ENCODE assay signal across 2 worm cellular contexts in genomic region chrV:176870-177467, ce11.
TF ChIP-seq lines count a peak whose summit lies in the region.

Gene cul-3 (plus strand): TSS chrV:177417.

TF ChIP-seq in whole organism, L1 larva, 84 proteins besides CTCF, POLR2A, EP300 and RAD21 (continued from another document):
- TF ChIP-seq ceh-88 (GFP tag; IDR thresholded peaks at IDR 0.05; lab: Robert Waterston, UW) (no peak), pqm-1 (tag; optimal IDR thresholded peaks at IDR 0.05; lab: Kevin White, UChicago) (no peak), irx-1 (tag; optimal IDR thresholded peaks at IDR 0.05; lab: Kevin White, UChicago) (peak; percentile 72), unc-130 (tag; optimal IDR thresholded peaks at IDR 0.05; lab: Kevin White, UChicago) (peak; percentile 52), unc-86 (tag; optimal IDR thresholded peaks at IDR 0.05; lab: Kevin White, UChicago) (peak; percentile 66), skn-1 (tag; optimal IDR thresholded peaks at IDR 0.05; lab: Kevin White, UChicago) (peak; percentile 64), fkh-8 (tag; optimal IDR thresholded peaks at IDR 0.05; lab: Kevin White, UChicago) (peak; percentile 47), nhr-71 (tag; optimal IDR thresholded peaks at IDR 0.05; lab: Kevin White, UChicago) (peak; percentile 85), dsc-1 (tag; optimal IDR thresholded peaks at IDR 0.05; lab: Kevin White, UChicago) (peak; percentile 71), tbx-2 (tag; optimal IDR thresholded peaks at IDR 0.05; lab: Kevin White, UChicago) (peak; percentile 78), nhr-47 (tag; optimal IDR thresholded peaks at IDR 0.05; lab: Kevin White, UChicago) (peak; percentile 87), nhr-90 (tag; optimal IDR thresholded peaks at IDR 0.05; lab: Kevin White, UChicago; ENCODE audit: poor library complexity) (peak; percentile 71), efl-3 (GFP tag; optimal IDR thresholded peaks at IDR 0.05; lab: Kevin White, UChicago) (no peak), sup-37 (GFP tag; optimal IDR thresholded peaks at IDR 0.05; lab: Kevin White, UChicago) (no peak), jun-1 (tag; optimal IDR thresholded peaks at IDR 0.05; lab: Kevin White, UChicago) (peak; percentile 31), nhr-77 (tag; optimal IDR thresholded peaks at IDR 0.05; lab: Kevin White, UChicago) (peak; percentile 32), ztf-11 (tag; optimal IDR thresholded peaks at IDR 0.05; lab: Kevin White, UChicago) (peak in 1 of 2 experiments; percentile 11), fos-1 (tag; optimal IDR thresholded peaks at IDR 0.05; lab: Kevin White, UChicago) (no peak), ceh-90 (tag; optimal IDR thresholded peaks at IDR 0.05; lab: Kevin White, UChicago) (no peak), snpc-4 (tag; optimal IDR thresholded peaks at IDR 0.05; lab: Kevin White, UChicago) (peak; percentile 57), isw-1 (GFP tag; IDR thresholded peaks at IDR 0.05; lab: Robert Waterston, UW) (peak; percentile 52), C16A3.4 (tag; optimal IDR thresholded peaks at IDR 0.05; lab: Kevin White, UChicago) (peak; percentile 32), blmp-1 (tag; optimal IDR thresholded peaks at IDR 0.05; lab: Kevin White, UChicago) (peak; percentile 44), elt-2 (tag; optimal IDR thresholded peaks at IDR 0.05; lab: Kevin White, UChicago) (peak; percentile 17), lin-15B (tag; optimal IDR thresholded peaks at IDR 0.05; lab: Kevin White, UChicago) (peak; percentile 54), nhr-85 (tag; lab: Kevin White, UChicago) (peak; percentile 77), sptf-1 (tag; optimal IDR thresholded peaks at IDR 0.05; lab: Kevin White, UChicago) (no peak), rnt-1 (tag; optimal IDR thresholded peaks at IDR 0.05; lab: Kevin White, UChicago) (no peak)

TF ChIP-seq in whole organism, L4 larva, 104 proteins besides CTCF, POLR2A, EP300 and RAD21 (continued from another document):
- TF ChIP-seq cey-2 (tag; optimal IDR thresholded peaks at IDR 0.05; lab: Kevin White, UChicago; ENCODE audit: borderline replicate concordance, insufficient read depth): no peak
- TF ChIP-seq F37D6.2 (tag; optimal IDR thresholded peaks at IDR 0.05; lab: Kevin White, UChicago): no peak
- peak; percentile 27 for TF ChIP-seq jun-1 (tag; optimal IDR thresholded peaks at IDR 0.05; lab: Kevin White, UChicago)
- no peak for TF ChIP-seq vab-7 (GFP tag; IDR thresholded peaks at IDR 0.05; lab: Robert Waterston, UW)
- TF ChIP-seq zfp-3 (GFP tag; conservative IDR thresholded peaks at IDR 0.05; lab: Robert Waterston, UW): no peak
- TF ChIP-seq skn-1 (tag; optimal IDR thresholded peaks at IDR 0.05; lab: Kevin White, UChicago): no peak
- TF ChIP-seq saeg-2 (GFP tag; IDR thresholded peaks at IDR 0.05; lab: Robert Waterston, UW): no peak
- TF ChIP-seq F49E8.2 (tag; optimal IDR thresholded peaks at IDR 0.05; lab: Kevin White, UChicago; ENCODE audit: borderline replicate concordance): peak; percentile 14
- TF ChIP-seq unc-130 (GFP tag; optimal IDR thresholded peaks at IDR 0.05; lab: Kevin White, UChicago): no peak
- TF ChIP-seq lin-39 (tag; optimal IDR thresholded peaks at IDR 0.05; lab: Kevin White, UChicago): no peak
- TF ChIP-seq lin-1 (GFP tag; IDR thresholded peaks at IDR 0.05; lab: Robert Waterston, UW): no peak
- no peak for TF ChIP-seq F10B5.3 (tag; optimal IDR thresholded peaks at IDR 0.05; lab: Kevin White, UChicago)
- no peak for TF ChIP-seq fos-1 (tag; optimal IDR thresholded peaks at IDR 0.05; lab: Kevin White, UChicago)
- no peak for TF ChIP-seq ceh-28 (tag; optimal IDR thresholded peaks at IDR 0.05; lab: Kevin White, UChicago)
- no peak for TF ChIP-seq tra-1 (GFP tag; IDR thresholded peaks at IDR 0.05; lab: Robert Waterston, UW)
- TF ChIP-seq nhr-77 (tag; optimal IDR thresholded peaks at IDR 0.05; lab: Kevin White, UChicago): peak; percentile 31
- TF ChIP-seq nhr-102 (tag; optimal IDR thresholded peaks at IDR 0.05; lab: Kevin White, UChicago): peak; percentile 32
- no peak for TF ChIP-seq Y48G9A.11 (GFP tag; IDR thresholded peaks at IDR 0.05; lab: Robert Waterston, UW)
- TF ChIP-seq madf-5 (GFP tag; IDR thresholded peaks at IDR 0.05; lab: Robert Waterston, UW): no peak
- 0 out of 2 replicates have a peak, but pooled peaks have one; percentile 21 for TF ChIP-seq ceh-20 (GFP tag; IDR thresholded peaks at IDR 0.05; lab: Robert Waterston, UW)
- TF ChIP-seq hmg-1.1 (GFP tag; IDR thresholded peaks at IDR 0.05; lab: Robert Waterston, UW): peak; percentile 57; the same call in 1 of the 2 replicates
- TF ChIP-seq ceh-62 (tag; optimal IDR thresholded peaks at IDR 0.05; lab: Kevin White, UChicago): no peak
- TF ChIP-seq nhr-76 (tag; optimal IDR thresholded peaks at IDR 0.05; lab: Kevin White, UChicago): no peak
- TF ChIP-seq unc-62 (GFP tag; optimal IDR thresholded peaks at IDR 0.05 in 1 of 2; lab: Kevin White, UChicago): no peak
- no peak for TF ChIP-seq unc-62 (tag; optimal IDR thresholded peaks at IDR 0.05; lab: Kevin White, UChicago)
- peak; percentile 49; the same call in 1 of the 2 replicates for TF ChIP-seq T26A8.4 (GFP tag; IDR thresholded peaks at IDR 0.05; lab: Robert Waterston, UW)
- no peak for TF ChIP-seq pha-4 (GFP tag; IDR thresholded peaks at IDR 0.05; lab: Robert Waterston, UW)
- TF ChIP-seq pha-4 (tag; optimal IDR thresholded peaks at IDR 0.05; lab: Kevin White, UChicago): no peak
- no peak for TF ChIP-seq hif-1 (tag; optimal IDR thresholded peaks at IDR 0.05; lab: Kevin White, UChicago)
- no peak for TF ChIP-seq daf-19 (GFP tag; conservative IDR thresholded peaks at IDR 0.05; lab: Robert Waterston, UW)
- no peak for TF ChIP-seq dmd-9 (GFP tag; IDR thresholded peaks at IDR 0.05; lab: Robert Waterston, UW)
- no peak for TF ChIP-seq spr-1 (tag; optimal IDR thresholded peaks at IDR 0.05; lab: Kevin White, UChicago)
- TF ChIP-seq rbr-2 (tag; optimal IDR thresholded peaks at IDR 0.05; lab: Kevin White, UChicago): peak; percentile 42
- no peak for TF ChIP-seq zip-11 (GFP tag; IDR thresholded peaks at IDR 0.05; lab: Robert Waterston, UW)
- no peak for TF ChIP-seq ZK546.5 (tag; optimal IDR thresholded peaks at IDR 0.05; lab: Kevin White, UChicago)
- no peak for TF ChIP-seq unc-39 (tag; optimal IDR thresholded peaks at IDR 0.05; lab: Kevin White, UChicago)
- TF ChIP-seq mep-1 (tag; optimal IDR thresholded peaks at IDR 0.05; lab: Kevin White, UChicago): peak; percentile 59
- no peak for TF ChIP-seq zag-1 (tag; optimal IDR thresholded peaks at IDR 0.05; lab: Kevin White, UChicago)
- TF ChIP-seq zip-2 (tag; optimal IDR thresholded peaks at IDR 0.05; lab: Kevin White, UChicago): no peak
- TF ChIP-seq arid-1 (GFP tag; conservative IDR thresholded peaks at IDR 0.05; lab: Robert Waterston, UW): no peak
- no peak for TF ChIP-seq egl-27 (tag; optimal IDR thresholded peaks at IDR 0.05; lab: Kevin White, UChicago)
- TF ChIP-seq lsy-2 (tag; optimal IDR thresholded peaks at IDR 0.05; lab: Kevin White, UChicago): peak in 1 of 2 experiments; percentile 68
TF ChIP-seq in whole organism, L4 larva: peak in this region for 20.
